Worm (Caenorhabditis elegans) whole organism, mixed stage, embryonic: ENCODE data around the gene Y43F8B.15.

Experiments used
- M03D4.4 ChIP-seq: sonication (generic microtip); optimal IDR thresholded peaks from 2 replicates; lab custom pipeline; 2017; ENCODE audit warnings: mild to moderate bottlenecking, missing genetic modification characterization, missing compliant biosample characterization
- bed-3 ChIP-seq: fragments of 200-800 bp; sonication (Bioruptor generic); optimal IDR thresholded peaks from 3 replicates; lab custom pipeline; 2018; ENCODE audit warnings: mild to moderate bottlenecking, missing genetic modification characterization, moderate library complexity, missing compliant biosample characterization
- blmp-1 ChIP-seq: fragments of 150-350 bp; optimal IDR thresholded peaks from 2 replicates; lab custom pipeline; 2014; ENCODE audit warnings: missing biosample characterization, missing genetic modification characterization
- ceh-39 ChIP-seq: fragments of 150-350 bp; optimal IDR thresholded peaks from 2 replicates; lab custom pipeline; 2014; ENCODE audit warnings: missing biosample characterization, missing genetic modification characterization
- ceh-83 ChIP-seq: fragments of 200-800 bp; sonication (Bioruptor generic); optimal IDR thresholded peaks from 2 replicates; lab custom pipeline; 2018; ENCODE audit warnings: mild to moderate bottlenecking, missing genetic modification characterization, missing compliant biosample characterization
- ces-1 ChIP-seq: fragments of 150-350 bp; optimal IDR thresholded peaks from 2 replicates; lab custom pipeline; 2014; ENCODE audit warnings: missing biosample characterization, missing genetic modification reagents, missing genetic modification characterization
- cnd-1 ChIP-seq: fragments of 200-800 bp; sonication (Bioruptor generic); optimal IDR thresholded peaks from 2 replicates; lab custom pipeline; 2018; ENCODE audit warnings: mild to moderate bottlenecking, missing genetic modification characterization, missing compliant biosample characterization
- drap-1 ChIP-seq: fragments of 200-800 bp; sonication (Bioruptor generic); optimal IDR thresholded peaks from 3 replicates; lab custom pipeline; 2018; ENCODE audit warnings: mild to moderate bottlenecking, missing genetic modification characterization, missing compliant biosample characterization
- elt-3 ChIP-seq: fragments of 150-350 bp; optimal IDR thresholded peaks from 2 replicates; lab custom pipeline; 2014; ENCODE audit warnings: missing biosample characterization, missing genetic modification characterization
- flh-1 ChIP-seq: fragments of 200-800 bp; sonication (Bioruptor generic); optimal IDR thresholded peaks from 2 replicates; lab custom pipeline; 2018; ENCODE audit warnings: mild to moderate bottlenecking, missing genetic modification characterization, moderate library complexity, missing compliant biosample characterization
- ham-2 ChIP-seq: fragments of 200-800 bp; sonication (Bioruptor generic); optimal IDR thresholded peaks from 2 replicates; lab custom pipeline; 2018; ENCODE audit warnings: mild to moderate bottlenecking, missing genetic modification characterization, missing compliant biosample characterization
- lin-32 ChIP-seq: fragments of 200-800 bp; sonication (Bioruptor generic); optimal IDR thresholded peaks from 2 replicates; lab custom pipeline; 2018; ENCODE audit warnings: mild to moderate bottlenecking, missing genetic modification characterization, missing compliant biosample characterization
- mab-5 ChIP-seq: fragments of 150-350 bp; optimal IDR thresholded peaks from 2 replicates; lab custom pipeline; 2014; ENCODE audit warnings: missing biosample characterization, missing genetic modification characterization
- mls-2 ChIP-seq: sonication (generic microtip); optimal IDR thresholded peaks from 2 replicates; lab custom pipeline; 2016; ENCODE audit warnings: mild to moderate bottlenecking, missing genetic modification characterization, moderate library complexity, missing compliant biosample characterization
- nhr-12 ChIP-seq: fragments of 150-350 bp; optimal IDR thresholded peaks from 2 replicates; lab custom pipeline; 2014; ENCODE audit warnings: missing biosample characterization, missing genetic modification characterization
- nhr-2 ChIP-seq: fragments of 150-350 bp; optimal IDR thresholded peaks from 2 replicates; lab custom pipeline; 2014; ENCODE audit warnings: missing biosample characterization, missing genetic modification characterization
- nhr-76 ChIP-seq: sonication (generic microtip); optimal IDR thresholded peaks from 2 replicates; lab custom pipeline; 2017; ENCODE audit warnings: missing biosample characterization, missing genetic modification characterization
- pha-4 ChIP-seq: fragments of 150-350 bp; optimal IDR thresholded peaks from 2 replicates; lab custom pipeline; 2018; ENCODE audit warnings: missing biosample characterization, missing genetic modification reagents, missing genetic modification characterization
- snpc-4 ChIP-seq: fragments of 150-350 bp; optimal IDR thresholded peaks from 2 replicates; lab custom pipeline; 2014; ENCODE audit warnings: missing biosample characterization, missing genetic modification characterization
- sptf-1 ChIP-seq: sonication (generic microtip); optimal IDR thresholded peaks from 2 replicates; lab custom pipeline; 2017; ENCODE audit warnings: mild to moderate bottlenecking, missing genetic modification characterization, moderate library complexity, missing compliant biosample characterization
- tbx-8 ChIP-seq: fragments of 200-800 bp; sonication (Bioruptor generic); optimal IDR thresholded peaks from 2 replicates; lab custom pipeline; 2018; ENCODE audit warnings: mild to moderate bottlenecking, missing genetic modification characterization, moderate library complexity, missing compliant biosample characterization
- unc-120 ChIP-seq: sonication (generic microtip); optimal IDR thresholded peaks from 2 replicates; lab custom pipeline; 2017; ENCODE audit warnings: missing genetic modification characterization, missing compliant biosample characterization; ENCODE audit not compliant: poor library complexity, severe bottlenecking
- unc-62 ChIP-seq: fragments of 150-350 bp; optimal IDR thresholded peaks from 2 replicates; lab custom pipeline; 2014; ENCODE audit warnings: missing biosample characterization, missing genetic modification reagents, missing genetic modification characterization
- zip-8 ChIP-seq: fragments of 150-350 bp; optimal IDR thresholded peaks from 2 replicates; lab custom pipeline; 2014; ENCODE audit warnings: missing biosample characterization, missing genetic modification characterization
- ztf-11 ChIP-seq: fragments of 150-350 bp; optimal IDR thresholded peaks from 2 replicates; lab custom pipeline; 2014; ENCODE audit warnings: missing biosample characterization, missing genetic modification characterization

Y43F8B.15 gene

DNA sequence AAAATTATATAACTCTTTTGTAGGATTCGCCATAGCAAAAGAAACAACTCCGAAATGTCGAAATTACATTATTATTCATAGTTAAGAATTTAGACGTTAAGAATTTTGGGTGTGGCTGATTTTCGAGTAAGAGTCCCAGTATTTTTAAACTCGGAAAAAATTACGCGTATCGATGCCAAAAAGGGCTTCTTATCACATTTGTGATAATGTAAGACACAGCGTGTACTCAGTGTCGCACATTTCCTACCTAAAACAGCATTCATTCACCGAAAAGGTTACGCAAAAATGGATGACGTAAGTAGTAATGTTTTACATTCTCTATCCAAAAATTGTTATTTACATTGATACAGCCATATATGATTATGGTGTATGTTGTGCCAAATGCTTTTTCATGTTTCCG is 12.4 kb downstream of the Y43F8B.15 start, which contains the start of gene M04C3.5:
TSS of gene M04C3.5 (plus strand) at position 190 of the 400 bp plus-strand sequence.
- TF ChIP-seq mls-2 (tag; lab: Kevin White, UChicago) (no peak), ceh-83 (GFP tag; lab: Kevin White, UChicago) (no peak)
- TF ChIP-seq, all 35 proteins: peak for 0

DNA sequence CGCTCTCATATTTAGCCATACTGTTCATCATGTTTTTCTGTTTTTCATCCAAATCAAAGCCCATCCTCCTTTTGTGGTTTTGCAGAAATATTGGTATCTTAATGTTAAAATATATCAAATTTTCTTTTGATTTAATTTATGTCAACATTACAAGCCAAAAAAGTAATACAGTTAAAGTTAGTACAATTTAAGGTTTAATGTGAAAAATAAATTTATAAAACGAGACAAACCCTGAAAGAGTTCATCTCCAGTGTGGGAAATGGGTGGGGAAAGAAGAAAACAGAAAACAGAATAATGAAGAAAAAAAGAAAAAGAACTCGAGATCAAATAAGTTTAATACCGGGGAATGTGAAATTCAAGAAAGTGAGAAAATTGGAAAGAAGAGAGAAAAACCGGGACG is 13.1 kb downstream of the Y43F8B.15 start, which contains the start of gene M04C3.2:
TSS of gene M04C3.2 (minus strand) at position 101 of the 400 bp plus-strand sequence.
- TF ChIP-seq M03D4.4 (tag; lab: Kevin White, UChicago): no peak
- TF ChIP-seq ztf-11 (tag; lab: Kevin White, UChicago): no peak
- TF ChIP-seq nhr-2 (tag; lab: Kevin White, UChicago): no peak
- no peak for TF ChIP-seq unc-62
- no peak for TF ChIP-seq zip-8 (tag; lab: Kevin White, UChicago)
- no peak for TF ChIP-seq ceh-83 (GFP tag; lab: Kevin White, UChicago)
- no peak for TF ChIP-seq snpc-4 (tag; lab: Kevin White, UChicago)
- TF ChIP-seq sptf-1 (tag; lab: Kevin White, UChicago): no peak
- TF ChIP-seq drap-1 (GFP tag; lab: Kevin White, UChicago): no peak
- no peak for TF ChIP-seq blmp-1

DNA sequence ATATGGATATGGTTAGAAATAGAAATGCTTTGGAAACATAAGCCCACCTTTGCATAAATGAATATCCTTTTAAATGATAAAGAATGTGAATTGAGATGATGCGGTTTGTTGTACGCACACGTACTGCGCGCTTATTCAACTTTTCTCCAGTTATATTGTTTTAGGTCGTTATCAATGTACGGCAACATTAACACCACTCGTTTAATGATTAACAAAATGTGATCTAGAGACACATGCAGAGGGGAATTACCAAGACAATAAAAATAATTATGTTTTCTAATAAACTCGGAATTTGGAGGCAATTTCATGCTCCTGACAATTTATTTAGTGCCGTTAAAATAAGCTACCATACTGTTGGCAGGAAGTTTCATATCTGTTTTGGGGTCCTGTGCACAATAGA is 16.5 kb downstream of the Y43F8B.15 start, which contains the start of gene M04C3.1:
TSS of gene M04C3.1 (minus strand) at position 164 of the 400 bp plus-strand sequence.
- TF ChIP-seq cnd-1 (tag; lab: Kevin White, UChicago) (no peak), bed-3 (no peak), ces-1 (GFP tag; lab: Kevin White, UChicago) (no peak), unc-62 (no peak), zip-8 (tag; lab: Kevin White, UChicago) (no peak), nhr-12 (tag; lab: Kevin White, UChicago) (no peak)
- TF ChIP-seq, all 35 proteins: peak for 0

DNA sequence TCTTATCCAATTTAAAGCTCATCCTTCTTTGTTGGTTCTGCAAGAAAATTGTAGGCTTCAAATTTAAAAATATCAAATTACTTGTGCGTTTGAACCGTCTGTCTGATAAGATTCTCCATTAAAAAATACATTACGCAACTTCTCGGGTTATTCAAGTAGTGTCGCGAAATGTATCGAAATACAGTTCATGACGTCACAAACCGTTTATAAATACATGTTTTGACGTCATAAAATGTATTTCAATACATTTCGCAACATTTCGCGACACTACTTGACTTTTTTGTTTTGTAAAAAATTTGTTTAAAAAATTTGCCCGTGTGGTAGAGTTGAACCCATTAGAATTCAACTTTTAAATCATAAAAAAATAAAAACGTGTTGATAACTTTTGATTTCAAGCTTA is 18.3 kb downstream of the Y43F8B.15 start:
- TF ChIP-seq zip-8 (tag; lab: Kevin White, UChicago) (peak; percentile 76), sptf-1 (tag; lab: Kevin White, UChicago) (no peak), nhr-2 (tag; lab: Kevin White, UChicago) (no peak), flh-1 (GFP tag; lab: Kevin White, UChicago) (no peak), mab-5 (tag; lab: Kevin White, UChicago) (no peak), M03D4.4 (tag; lab: Kevin White, UChicago) (no peak), ztf-11 (tag; lab: Kevin White, UChicago) (no peak), lin-32 (GFP tag; lab: Kevin White, UChicago) (no peak)

DNA sequence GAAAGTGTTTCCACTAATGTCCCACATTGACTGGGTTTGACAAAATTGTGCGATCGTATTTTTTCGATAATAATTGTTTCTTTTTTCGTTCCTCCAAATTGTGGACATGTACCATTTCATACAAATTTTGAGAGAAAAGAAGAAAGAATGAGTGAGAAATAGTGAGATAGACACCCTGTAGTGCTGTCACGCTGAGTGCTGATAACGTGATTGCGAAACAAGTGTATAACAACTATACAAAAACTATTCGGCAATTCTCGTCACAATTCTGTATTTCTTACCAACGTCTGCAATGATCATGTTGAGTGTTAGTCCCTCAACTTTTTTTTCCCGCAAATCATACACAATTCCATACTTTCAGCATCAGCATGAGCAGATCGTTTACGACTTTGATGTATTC is 25.6 kb downstream of the Y43F8B.15 start, which contains the start of gene C25F9.14:
TSS of gene C25F9.14 (plus strand) at position 178 of the 400 bp plus-strand sequence.
- TF ChIP-seq drap-1 (GFP tag; lab: Kevin White, UChicago) (no peak), ceh-39 (no peak)

DNA sequence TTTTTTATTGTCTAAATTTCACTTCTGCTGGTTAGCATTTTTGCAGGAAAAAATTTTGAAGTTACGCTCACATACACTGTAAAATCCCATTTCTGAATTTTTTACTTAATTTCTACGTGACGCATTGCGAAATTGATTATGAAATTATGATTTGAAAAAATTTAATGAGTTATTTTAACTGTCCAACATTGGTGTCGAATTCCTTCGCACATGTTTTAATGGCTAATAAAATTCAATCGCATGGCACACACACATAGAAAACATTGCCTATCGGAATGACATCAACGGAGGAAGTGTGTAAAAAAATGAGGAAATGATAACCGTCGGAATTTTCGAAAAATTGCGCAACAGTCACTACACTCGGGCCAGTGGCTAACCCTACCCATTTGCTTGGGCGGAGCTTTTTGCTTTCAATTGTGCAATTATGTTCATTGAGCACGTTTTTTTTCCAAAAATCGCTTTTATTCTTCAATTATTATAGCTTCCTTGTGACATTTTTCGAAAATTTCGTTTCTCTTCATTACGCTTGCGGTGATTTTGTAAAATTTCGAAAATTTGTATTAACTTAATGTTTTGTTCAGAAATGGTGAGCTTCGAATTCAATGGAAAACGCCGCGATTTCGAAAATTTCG is 28.0 kb downstream of the Y43F8B.15 start, which contains the start of gene C25F9.16:
TSS of gene C25F9.16 (plus strand) at position 582 of the 632 bp plus-strand sequence.
- TF ChIP-seq flh-1 (GFP tag; lab: Kevin White, UChicago): no peak
- TF ChIP-seq zip-8 (tag; lab: Kevin White, UChicago): peak; percentile 29
- no peak for TF ChIP-seq nhr-76

DNA sequence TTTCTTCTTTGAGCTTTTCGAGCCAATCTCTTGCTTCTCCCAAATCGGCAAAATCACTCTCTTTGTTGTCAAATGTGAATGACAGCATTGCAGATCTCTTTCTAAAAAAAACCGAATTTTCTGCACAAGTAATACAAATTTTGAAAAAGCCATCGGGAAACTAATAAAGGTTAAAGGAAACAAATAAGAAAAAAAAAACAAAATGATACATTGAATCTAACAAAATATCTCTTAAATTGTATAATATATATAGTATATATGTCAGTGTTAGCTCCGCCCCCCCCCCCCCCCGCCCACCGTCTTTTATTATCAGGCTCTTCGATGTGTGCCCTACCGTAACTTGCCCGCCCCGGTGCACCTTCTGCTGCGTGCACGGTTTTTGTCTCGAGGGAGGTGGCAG is 28.9 kb downstream of the Y43F8B.15 start, which contains the start of gene C25F9.11:
TSS of gene C25F9.11 (minus strand) at position 101 of the 400 bp plus-strand sequence.
- no peak for TF ChIP-seq tbx-8 (GFP tag; lab: Kevin White, UChicago)
- TF ChIP-seq nhr-76: no peak
- TF ChIP-seq pha-4 (tag; lab: Kevin White, UChicago): no peak
- no peak for TF ChIP-seq nhr-2 (tag; lab: Kevin White, UChicago)
- TF ChIP-seq snpc-4 (tag; lab: Kevin White, UChicago): no peak
- no peak for TF ChIP-seq elt-3 (tag; lab: Kevin White, UChicago)
- no peak for TF ChIP-seq unc-120 (tag; lab: Kevin White, UChicago)
- no peak for TF ChIP-seq ham-2 (GFP tag; lab: Kevin White, UChicago)
- no peak for TF ChIP-seq ztf-11 (tag; lab: Kevin White, UChicago)
